Worm (Caenorhabditis elegans) whole organism, early embryonic: Measurements from ENCODE around the gene Y39A1A.10.

Source experiments
- B0310.2 ChIP-seq: sonication (generic microtip); optimal IDR thresholded peaks from 2 replicates; lab custom pipeline; 2016; ENCODE audit warnings: mild to moderate bottlenecking, missing genetic modification characterization, missing compliant biosample characterization
- F13C5.2 ChIP-seq: sonication (generic microtip); optimal IDR thresholded peaks from 2 replicates; lab custom pipeline; 2017; ENCODE audit warnings: mild to moderate bottlenecking, missing genetic modification characterization, inconsistent platforms, missing compliant biosample characterization
- aly-1 ChIP-seq: sonication (generic microtip); optimal IDR thresholded peaks from 2 replicates; lab custom pipeline; 2016; ENCODE audit warnings: missing genetic modification characterization, missing compliant biosample characterization
- ama-1 ChIP-seq: fragments of 150-350 bp; optimal IDR thresholded peaks from 2 replicates; lab custom pipeline; 2014
- ceh-13 ChIP-seq: fragments of 200-800 bp; sonication (Bioruptor generic); optimal IDR thresholded peaks from 2 replicates; lab custom pipeline; 2018; ENCODE audit warnings: mild to moderate bottlenecking, missing genetic modification characterization, missing compliant biosample characterization
- ceh-36 ChIP-seq: sonication (generic microtip); optimal IDR thresholded peaks from 2 replicates; lab custom pipeline; 2016; ENCODE audit warnings: missing genetic modification characterization, inconsistent platforms, missing compliant biosample characterization
- ets-7 ChIP-seq: sonication (generic microtip); optimal IDR thresholded peaks from 2 replicates; lab custom pipeline; 2016; ENCODE audit warnings: missing genotype, missing genetic modification characterization, missing compliant biosample characterization
- flt-1 ChIP-seq: fragments of 200-800 bp; sonication (Bioruptor generic); IDR thresholded peaks from 2 replicates; pipeline ENCODE4 v1.3.6; 2022; ENCODE audit warnings: missing genetic modification characterization, missing compliant biosample characterization
- hmbx-1 ChIP-seq: sonication (generic microtip); optimal IDR thresholded peaks from 2 replicates; lab custom pipeline; 2016; ENCODE audit warnings: mild to moderate bottlenecking, missing genetic modification characterization, missing compliant biosample characterization
- hmg-4 ChIP-seq: fragments of 200-800 bp; sonication (Bioruptor generic); optimal IDR thresholded peaks from 2 replicates; lab custom pipeline; 2018; ENCODE audit warnings: mild to moderate bottlenecking, missing genetic modification characterization, missing compliant biosample characterization
- hnd-1 ChIP-seq: sonication (generic microtip); optimal IDR thresholded peaks from 2 replicates; lab custom pipeline; 2016; ENCODE audit warnings: missing genetic modification characterization, missing compliant biosample characterization
- pes-1 ChIP-seq: fragments of 200-800 bp; sonication (Bioruptor generic); IDR thresholded peaks from 2 replicates; pipeline ENCODE4 v1.3.6; 2022; ENCODE audit warnings: missing genetic modification reagents, missing genetic modification characterization, missing compliant biosample characterization
- scrt-1 ChIP-seq: fragments of 200-800 bp; sonication (Bioruptor generic); IDR thresholded peaks from 2 replicates; pipeline ENCODE4 v1.3.6; 2022; ENCODE audit warnings: missing genetic modification characterization, missing compliant biosample characterization
- sea-1 ChIP-seq: fragments of 200-800 bp; sonication (Bioruptor generic); conservative IDR thresholded peaks from 2 replicates; pipeline ENCODE4 v1.3.6; 2022; ENCODE audit warnings: missing genetic modification characterization, missing compliant biosample characterization
- tbx-11 ChIP-seq: fragments of 200-800 bp; sonication (Bioruptor generic); IDR thresholded peaks from 2 replicates; pipeline ENCODE4 v1.3.6; 2022; ENCODE audit warnings: missing genetic modification characterization, missing compliant biosample characterization
- tbx-37 ChIP-seq: fragments of 200-800 bp; sonication (Bioruptor generic); conservative IDR thresholded peaks from 2 replicates; pipeline ENCODE4 v1.3.6; 2022; ENCODE audit warnings: missing genetic modification reagents, missing genetic modification characterization, missing compliant biosample characterization
- tra-4 ChIP-seq: sonication (generic microtip); optimal IDR thresholded peaks from 2 replicates; lab custom pipeline; 2017; ENCODE audit warnings: missing genetic modification characterization, missing compliant biosample characterization

The Y39A1A.10 gene

DNA sequence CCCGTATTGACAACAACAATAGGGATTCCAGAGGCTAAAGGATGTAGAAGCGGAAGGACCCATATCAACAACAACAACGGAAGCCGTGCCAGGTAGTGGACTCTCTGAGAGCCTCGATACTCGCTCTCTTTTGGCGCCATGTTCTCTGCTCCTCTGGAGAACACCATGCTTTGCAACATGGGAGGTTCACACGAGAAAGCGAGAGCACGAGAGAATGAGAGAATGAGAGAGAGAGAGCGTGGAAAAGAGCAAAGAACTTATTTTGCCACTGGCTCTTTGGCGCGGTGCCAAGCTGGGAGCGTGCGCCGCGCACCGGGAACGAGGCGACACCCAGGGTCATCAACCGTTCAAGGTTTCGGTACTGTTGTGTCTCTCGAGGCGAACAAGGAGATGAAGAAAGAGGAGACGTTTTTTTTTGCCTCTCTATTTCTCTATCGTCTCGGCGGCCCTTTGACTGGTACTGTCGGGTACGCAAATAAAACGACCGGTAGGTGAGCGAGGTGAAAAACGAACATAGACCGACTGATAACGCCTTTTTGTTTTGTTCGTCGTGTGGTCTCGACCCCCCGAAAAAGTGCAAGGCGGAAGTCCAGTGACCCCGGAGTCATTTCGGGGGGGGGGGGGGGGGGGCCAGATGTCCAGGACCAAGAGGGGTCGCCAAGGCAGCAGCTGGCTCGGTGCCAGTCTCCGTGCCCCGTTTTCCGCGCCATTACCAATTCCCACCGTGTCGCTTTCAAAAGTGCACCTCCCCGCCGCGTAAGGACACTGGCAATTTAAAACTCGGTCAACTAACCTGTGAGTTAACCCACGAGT lies at the start of gene Y39A1A.10:
Gene Y39A1A.10, plus strand, starts transcription at position 139 of the 813 bp plus-strand sequence.
- no peak for TF ChIP-seq hmbx-1 (tag; lab: Kevin White, UChicago)
- TF ChIP-seq flt-1 (GFP tag; lab: Robert Waterston, UW), result no peak
- no peak for TF ChIP-seq aly-1 (tag; lab: Kevin White, UChicago)
- TF ChIP-seq tbx-37 (GFP tag; lab: Robert Waterston, UW), result no peak
- TF ChIP-seq tra-4, result no peak
- TF ChIP-seq sea-1 (GFP tag; lab: Robert Waterston, UW), result no peak
- no peak for TF ChIP-seq ceh-36 (tag; lab: Kevin White, UChicago)
- TF ChIP-seq tbx-11 (GFP tag; lab: Robert Waterston, UW), result no peak

DNA sequence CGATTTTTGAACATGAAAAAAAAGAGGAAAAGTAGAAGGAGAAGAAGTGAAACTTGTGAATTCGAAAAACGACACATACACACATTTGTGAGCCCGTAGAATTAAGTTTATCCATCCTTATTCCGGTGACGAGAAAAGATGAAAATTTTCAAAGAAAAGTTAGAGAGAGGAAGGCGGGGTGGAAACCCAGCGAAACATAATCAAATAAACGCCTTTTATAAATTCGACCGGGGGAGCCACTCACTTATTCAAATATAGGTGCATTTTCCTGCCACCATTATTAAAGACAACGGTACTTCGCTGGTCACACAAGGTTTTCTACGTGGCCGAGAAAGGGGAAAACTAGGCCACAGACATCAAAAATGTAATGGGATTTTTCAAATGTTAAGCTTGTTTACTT lies 49.0 kb upstream of the Y39A1A.10 start:
- TF ChIP-seq tbx-37 (GFP tag; lab: Robert Waterston, UW) (0 out of 2 replicates have a peak, but pooled peaks have one; percentile 12), ama-1 (lab: Kevin White, UChicago) (no peak), F13C5.2 (tag; lab: Kevin White, UChicago) (no peak), flt-1 (GFP tag; lab: Robert Waterston, UW) (no peak), aly-1 (tag; lab: Kevin White, UChicago) (no peak)

DNA sequence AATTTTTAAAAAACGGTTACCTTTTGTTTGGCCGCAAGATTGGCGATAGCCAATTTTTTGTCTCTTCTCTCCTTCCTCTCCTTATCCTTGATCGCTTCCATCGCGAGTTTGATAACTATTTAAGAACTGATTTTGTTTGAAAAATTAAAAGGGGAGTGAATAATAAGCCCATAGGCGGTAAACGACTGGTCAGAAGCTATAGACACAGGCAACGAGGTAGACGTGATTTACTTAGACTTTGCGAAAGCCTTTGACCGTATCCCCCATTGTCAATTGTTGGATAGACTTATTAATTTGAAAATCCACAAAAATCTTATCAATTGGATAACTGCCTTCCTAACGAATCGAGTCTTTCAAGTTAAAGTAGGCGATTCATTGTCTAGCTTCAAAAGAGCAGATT lies 46.3 kb upstream of the Y39A1A.10 start, which contains the start of gene Y45F3A.5:
Gene Y45F3A.5, minus strand, starts transcription at position 101 of the 400 bp plus-strand sequence.
- no peak for TF ChIP-seq hnd-1
- no peak for TF ChIP-seq ama-1 (lab: Kevin White, UChicago)
- TF ChIP-seq hmg-4 (GFP tag; lab: Kevin White, UChicago), result no peak
- no peak for TF ChIP-seq aly-1 (tag; lab: Kevin White, UChicago)
- no peak for TF ChIP-seq pes-1
- TF ChIP-seq sea-1 (GFP tag; lab: Robert Waterston, UW), result no peak
- TF ChIP-seq flt-1 (GFP tag; lab: Robert Waterston, UW), result no peak
- no peak for TF ChIP-seq hmbx-1 (tag; lab: Kevin White, UChicago)
- no peak for TF ChIP-seq B0310.2 (tag; lab: Kevin White, UChicago)
- no peak for TF ChIP-seq tbx-11 (GFP tag; lab: Robert Waterston, UW)
- no peak for TF ChIP-seq ceh-13 (GFP tag; lab: Kevin White, UChicago)
- no peak for TF ChIP-seq ceh-36 (tag; lab: Kevin White, UChicago)
- TF ChIP-seq tbx-37 (GFP tag; lab: Robert Waterston, UW), result no peak
- no peak for TF ChIP-seq scrt-1 (GFP tag; lab: Robert Waterston, UW)
- TF ChIP-seq F13C5.2 (tag; lab: Kevin White, UChicago), result no peak

DNA sequence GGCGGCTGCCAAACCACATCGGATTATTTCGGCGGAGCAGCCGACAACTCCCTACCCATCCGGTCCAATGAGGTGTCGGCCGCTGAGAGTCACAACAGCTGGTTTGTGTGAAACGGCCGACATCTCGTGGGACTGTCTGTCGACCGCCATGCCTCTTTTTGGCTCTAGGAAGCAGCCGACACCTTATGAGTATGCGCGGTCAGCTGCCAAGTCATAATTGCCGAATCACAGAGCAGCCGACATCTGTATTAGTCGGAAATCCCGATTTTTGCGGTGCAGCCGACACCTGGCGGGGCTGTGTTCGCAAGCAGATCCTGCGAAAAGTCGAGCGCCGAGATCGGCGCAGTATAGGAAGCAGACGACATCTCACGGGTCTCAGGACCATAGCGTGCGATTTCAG lies 40.5 kb upstream of the Y39A1A.10 start:
- TF ChIP-seq tbx-37 (GFP tag; lab: Robert Waterston, UW) (no peak), flt-1 (GFP tag; lab: Robert Waterston, UW) (no peak), aly-1 (tag; lab: Kevin White, UChicago) (no peak)

DNA sequence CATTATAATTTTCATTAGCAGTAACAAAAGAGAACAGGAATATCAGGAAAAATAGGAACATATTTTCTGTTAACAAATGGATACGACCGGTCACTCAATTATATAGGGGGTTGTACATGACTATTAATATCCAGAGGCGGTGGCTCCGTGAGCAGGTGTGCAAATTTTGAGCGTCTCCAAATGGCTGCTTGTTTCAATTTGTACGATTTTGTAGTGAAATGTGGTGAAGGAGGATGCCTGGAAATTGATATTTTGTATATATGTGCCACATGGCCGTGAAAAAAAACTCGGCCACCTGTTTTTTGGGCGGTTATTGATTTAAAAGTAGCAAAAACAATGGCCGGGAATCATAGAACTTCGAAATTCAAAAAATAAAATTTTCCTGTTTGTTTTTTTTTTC lies 39.8 kb upstream of the Y39A1A.10 start, which contains the start of gene Y45F3A.8:
Gene Y45F3A.8, minus strand, starts transcription at position 101 of the 400 bp plus-strand sequence.
- no peak for TF ChIP-seq sea-1 (GFP tag; lab: Robert Waterston, UW)
- TF ChIP-seq ets-7 (tag; lab: Kevin White, UChicago), result no peak
- TF ChIP-seq ama-1 (lab: Kevin White, UChicago), result no peak
- no peak for TF ChIP-seq aly-1 (tag; lab: Kevin White, UChicago)
- no peak for TF ChIP-seq F13C5.2 (tag; lab: Kevin White, UChicago)
- no peak for TF ChIP-seq ceh-13 (GFP tag; lab: Kevin White, UChicago)
- no peak for TF ChIP-seq tbx-37 (GFP tag; lab: Robert Waterston, UW)
- no peak for TF ChIP-seq flt-1 (GFP tag; lab: Robert Waterston, UW)
- TF ChIP-seq ceh-36 (tag; lab: Kevin White, UChicago), result no peak
- TF ChIP-seq tbx-11 (GFP tag; lab: Robert Waterston, UW), result no peak
- TF ChIP-seq hmg-4 (GFP tag; lab: Kevin White, UChicago), result no peak
- no peak for TF ChIP-seq tra-4
- TF ChIP-seq hnd-1, result no peak
- no peak for TF ChIP-seq B0310.2 (tag; lab: Kevin White, UChicago)
- no peak for TF ChIP-seq pes-1

DNA sequence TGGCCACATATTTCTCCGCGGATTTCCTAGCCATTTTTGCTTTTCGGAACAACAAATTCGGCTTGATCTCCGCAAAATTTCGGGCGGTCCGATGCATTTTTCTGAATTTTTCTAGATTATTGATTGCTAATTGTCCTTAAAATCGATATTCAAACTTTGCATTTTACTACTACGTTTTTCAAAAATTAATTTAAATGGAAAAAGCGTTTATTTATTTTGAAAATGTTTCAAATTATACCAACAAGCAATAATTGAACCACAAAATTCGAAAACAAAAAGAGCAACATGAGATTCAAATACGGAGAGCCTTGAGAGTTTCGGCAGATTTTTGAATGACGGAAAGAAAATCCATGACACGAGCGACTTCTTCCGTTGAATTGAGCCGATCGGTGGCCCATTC lies 37.5 kb upstream of the Y39A1A.10 start, which contains the start of gene Y45F3A.9:
Gene Y45F3A.9, minus strand, starts transcription at position 101 of the 400 bp plus-strand sequence.
- TF ChIP-seq flt-1 (GFP tag; lab: Robert Waterston, UW), result no peak

DNA sequence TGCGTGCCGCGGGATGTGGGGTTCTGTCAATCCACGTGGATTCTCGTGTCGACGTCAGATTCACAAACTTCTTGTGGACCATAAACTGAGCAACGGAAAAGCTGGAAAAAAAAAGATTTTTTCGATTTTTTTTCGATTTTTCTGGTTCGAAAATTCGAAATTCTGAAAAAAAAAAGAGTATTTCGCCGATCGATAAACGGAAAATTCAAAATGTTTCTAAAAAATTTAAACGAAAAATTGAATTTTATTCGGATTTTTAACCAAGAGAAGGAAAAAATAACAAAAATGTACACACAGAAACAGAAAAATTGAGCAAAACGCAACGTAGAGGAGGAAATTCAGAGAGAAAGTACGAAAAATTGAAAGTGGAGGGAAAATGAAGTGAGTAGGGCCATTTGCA lies 36.1 kb upstream of the Y39A1A.10 start, which contains the start of gene Y39A1A.3:
Gene Y39A1A.3, minus strand, starts transcription at position 101 of the 400 bp plus-strand sequence.
- TF ChIP-seq ceh-13 (GFP tag; lab: Kevin White, UChicago) (no peak), flt-1 (GFP tag; lab: Robert Waterston, UW) (no peak), tra-4 (no peak), hmbx-1 (tag; lab: Kevin White, UChicago) (no peak), hnd-1 (no peak), tbx-11 (GFP tag; lab: Robert Waterston, UW) (no peak), B0310.2 (tag; lab: Kevin White, UChicago) (no peak), scrt-1 (GFP tag; lab: Robert Waterston, UW) (no peak), pes-1 (no peak), hmg-4 (GFP tag; lab: Kevin White, UChicago) (no peak), ama-1 (lab: Kevin White, UChicago) (no peak), sea-1 (GFP tag; lab: Robert Waterston, UW) (no peak), tbx-37 (GFP tag; lab: Robert Waterston, UW) (no peak)
